Worm (Caenorhabditis elegans): ENCODE data around the gene elpc-3.

The elpc-3 gene

ce11 chrV:12194275-12194674, 13.1 kb upstream of the elpc-3 start, which contains the start of gene ogdh-2:
Gene ogdh-2 (plus strand): TSS chrV:12194507.
- TF ChIP-seq nhr-28 (tag; optimal IDR thresholded peaks at IDR 0.05) (peak; percentile 2), hlh-30 (tag; optimal IDR thresholded peaks at IDR 0.05; ENCODE audit: insufficient read depth) (peak; percentile 40), mdl-1 (tag; optimal IDR thresholded peaks at IDR 0.05) (peak in 1 of 2 experiments; percentile 14), zag-1 (tag; optimal IDR thresholded peaks at IDR 0.05) (no peak), lsy-2 (tag; optimal IDR thresholded peaks at IDR 0.05) (peak in 1 of 2 experiments; percentile 26), lin-39 (tag; optimal IDR thresholded peaks at IDR 0.05) (no peak), unc-62 (GFP tag; optimal IDR thresholded peaks at IDR 0.05 in 1 of 2) (peak in 1 of 2 experiments; percentile 20), unc-62 (tag; optimal IDR thresholded peaks at IDR 0.05) (no peak)

- TF ChIP-seq mdt-29 (GFP tag; IDR thresholded peaks at IDR 0.05) (no peak), ceh-44 (GFP tag; IDR thresholded peaks at IDR 0.05) (no peak), madf-9 (GFP tag; conservative IDR thresholded peaks at IDR 0.05) (no peak), T20F7.1 (GFP tag; optimal IDR thresholded peaks at IDR 0.05) (peak; percentile 4), ztf-7 (tag; optimal IDR thresholded peaks at IDR 0.05) (no peak), nhr-77 (tag; optimal IDR thresholded peaks at IDR 0.05) (no peak), mxl-3 (GFP tag; optimal IDR thresholded peaks at IDR 0.05) (no peak), hlh-30 (tag; optimal IDR thresholded peaks at IDR 0.05; ENCODE audit: insufficient read depth) (no peak), aha-1 (tag) (no peak), Y48G9A.11 (GFP tag; IDR thresholded peaks at IDR 0.05) (peak; percentile 57), Y75B8A.6 (GFP tag; IDR thresholded peaks at IDR 0.05) (no peak), sdz-12 (GFP tag; optimal IDR thresholded peaks at IDR 0.05) (no peak), saeg-2 (GFP tag; IDR thresholded peaks at IDR 0.05) (no peak), nhr-48 (tag; optimal IDR thresholded peaks at IDR 0.05) (no peak), F49E8.2 (tag; optimal IDR thresholded peaks at IDR 0.05; ENCODE audit: borderline replicate concordance) (no peak), lsy-2 (tag; optimal IDR thresholded peaks at IDR 0.05) (no peak), daf-12 (tag; optimal IDR thresholded peaks at IDR 0.05) (no peak), lin-38 (GFP tag; IDR thresholded peaks at IDR 0.05) (peak; percentile 45), dmd-6 (GFP tag; IDR thresholded peaks at IDR 0.05) (no peak)
These were observed 10.9 kb upstream of the elpc-3 start, which contains the start of gene rnp-1 for ce11 chrV:12192129-12192528. Gene rnp-1 (plus strand): TSS chrV:12192273.

ce11 chrV:12190943-12191569, 9.8 kb upstream of the elpc-3 start, which contains the start of gene dpy-30:
Gene dpy-30 (plus strand): TSS chrV:12191519.
- TF ChIP-seq lsy-2 (tag; optimal IDR thresholded peaks at IDR 0.05) (peak; percentile 64 to 97), nhr-25 (tag; optimal IDR thresholded peaks at IDR 0.05; ENCODE audit: borderline replicate concordance, insufficient read depth) (peak; percentile 34), hlh-30 (tag; optimal IDR thresholded peaks at IDR 0.05; ENCODE audit: insufficient read depth) (peak; percentile 84), Y48G9A.11 (GFP tag; IDR thresholded peaks at IDR 0.05) (peak; percentile 59; the same call in 1 of the 2 replicates), nhr-102 (tag; optimal IDR thresholded peaks at IDR 0.05) (no peak), spr-1 (tag; optimal IDR thresholded peaks at IDR 0.05) (no peak), ZK337.2 (GFP tag; IDR thresholded peaks at IDR 0.05) (no peak), nhr-28 (tag; optimal IDR thresholded peaks at IDR 0.05) (peak; percentile 3), snpc-4 (tag; optimal IDR thresholded peaks at IDR 0.05) (no peak), rbr-2 (tag; optimal IDR thresholded peaks at IDR 0.05) (peak; percentile 22), tra-1 (GFP tag; IDR thresholded peaks at IDR 0.05) (no peak), nhr-76 (tag; optimal IDR thresholded peaks at IDR 0.05) (no peak), D1046.2 (GFP tag; IDR thresholded peaks at IDR 0.05) (no peak), mes-2 (tag; optimal IDR thresholded peaks at IDR 0.05; ENCODE audit: poor library complexity, severe bottlenecking) (peak; percentile 77), dpl-1 (GFP tag; optimal IDR thresholded peaks at IDR 0.05) (peak; percentile 71), dve-1 (tag; optimal IDR thresholded peaks at IDR 0.05; ENCODE audit: insufficient read depth) (peak; percentile 39), nhr-11 (tag; optimal IDR thresholded peaks at IDR 0.05) (peak; percentile 2), nhr-237 (tag; optimal IDR thresholded peaks at IDR 0.05) (no peak), aly-2 (tag; optimal IDR thresholded peaks at IDR 0.05) (no peak), T20F7.1 (GFP tag; optimal IDR thresholded peaks at IDR 0.05) (peak; percentile 76), T26A8.4 (GFP tag; IDR thresholded peaks at IDR 0.05) (no peak), hmg-1.1 (GFP tag; IDR thresholded peaks at IDR 0.05) (0 out of 2 replicates have a peak, but pooled peaks have one; percentile 43), nhr-6 (tag; optimal IDR thresholded peaks at IDR 0.05) (peak; percentile 84), mep-1 (tag; optimal IDR thresholded peaks at IDR 0.05) (peak; percentile 56), sdz-12 (GFP tag; optimal IDR thresholded peaks at IDR 0.05) (no peak), daf-19 (GFP tag; conservative IDR thresholded peaks at IDR 0.05) (no peak), daf-16 (GFP tag; optimal IDR thresholded peaks at IDR 0.05) (no peak), daf-16 (tag; optimal IDR thresholded peaks at IDR 0.05) (peak; percentile 44)

Data from whole organism, L4 larva.